Worm (Caenorhabditis elegans): Measurements from ENCODE around the gene R08C7.11.

- TF ChIP-seq aly-2 (tag; optimal IDR thresholded peaks at IDR 0.05) (no peak), lin-39 (tag; optimal IDR thresholded peaks at IDR 0.05) (no peak), zag-1 (tag; optimal IDR thresholded peaks at IDR 0.05) (no peak), fkh-10 (GFP tag; optimal IDR thresholded peaks at IDR 0.05) (no peak), egl-27 (tag; optimal IDR thresholded peaks at IDR 0.05) (no peak), mdl-1 (tag; optimal IDR thresholded peaks at IDR 0.05) (no peak), snpc-4 (tag; optimal IDR thresholded peaks at IDR 0.05) (no peak), unc-62 (GFP tag; optimal IDR thresholded peaks at IDR 0.05) (no peak), ZK546.5 (tag; optimal IDR thresholded peaks at IDR 0.05) (no peak), nhr-12 (tag; optimal IDR thresholded peaks at IDR 0.05) (no peak)
These were observed 30.9 kb downstream of the R08C7.11 start for ce11 chrIV:4423885-4424284.
